Worm (Caenorhabditis elegans) whole organism, L1 larva: ENCODE data around the gene str-2.

Source experiments
- aly-2 ChIP-seq: fragments of 150-350 bp; optimal IDR thresholded peaks from 2 replicates; lab custom pipeline; 2014; ENCODE audit warnings: missing biosample characterization, missing genetic modification characterization
- ama-1 ChIP-seq: fragments of 150-350 bp; optimal IDR thresholded peaks from 2 replicates; lab custom pipeline; 2014
- hlh-4 ChIP-seq: sonication (generic microtip); optimal IDR thresholded peaks from 2 replicates; lab custom pipeline; 2016; ENCODE audit warnings: mild to moderate bottlenecking, missing genetic modification characterization, missing compliant biosample characterization
- nhr-77 ChIP-seq: fragments of 150-350 bp; optimal IDR thresholded peaks from 2 replicates; lab custom pipeline; 2014; ENCODE audit warnings: missing biosample characterization, missing genetic modification characterization
- ztf-11 ChIP-seq, 2 experiments: sonication (generic microtip); optimal IDR thresholded peaks; 2 replicates each; lab custom pipeline; 2016 to 2017; ENCODE audit warnings: missing genetic modification characterization in 2 of 2, missing biosample characterization in 1 of 2, missing compliant biosample characterization in 1 of 2

- no peak for TF ChIP-seq aly-2 (tag; lab: Kevin White, UChicago)
- TF ChIP-seq nhr-77 (tag; lab: Kevin White, UChicago), result no peak
- no peak for TF ChIP-seq ama-1
- TF ChIP-seq hlh-4 (tag; lab: Kevin White, UChicago), result no peak
- no peak for TF ChIP-seq ztf-11 (tag; optimal IDR thresholded peaks at IDR 0.05; lab: Kevin White, UChicago)
Observed at ce11 chrV:9813527-9813926, 10.5 kb downstream of the str-2 start, which contains the start of gene sru-30.
